Fruit fly (Drosophila melanogaster) whole organism, embryonic: Measurements from ENCODE around the gene sno.

Experiments
- CG13624 ChIP-seq: fragments of 200-800 bp; sonication (Bioruptor generic); optimal IDR thresholded peaks from 2 replicates; lab custom pipeline; 2016; ENCODE audit warnings: missing biosample characterization, missing genetic modification characterization
- CG30403 ChIP-seq: fragments of 200-800 bp; sonication (Bioruptor generic); optimal IDR thresholded peaks from 3 replicates; lab custom pipeline; 2016; ENCODE audit warnings: missing biosample characterization, missing genetic modification characterization
- CG9797 ChIP-seq: fragments of 200-800 bp; sonication (Bioruptor generic); optimal IDR thresholded peaks from 3 replicates; lab custom pipeline; 2018; ENCODE audit warnings: missing biosample characterization, mild to moderate bottlenecking, missing genetic modification characterization
- Fer2 ChIP-seq: fragments of 200-800 bp; sonication (Bioruptor generic); optimal IDR thresholded peaks from 2 replicates; lab custom pipeline; 2018; ENCODE audit warnings: missing biosample characterization, mild to moderate bottlenecking, missing genetic modification characterization, moderate library complexity
- amos ChIP-seq: fragments of 200-800 bp; sonication (Bioruptor generic); IDR thresholded peaks from 2 replicates; pipeline ENCODE4 v1.3.6; 2022; ENCODE audit warnings: missing biosample characterization, missing genetic modification characterization; ENCODE audit not compliant: partially characterized antibody
- cas ChIP-seq: fragments of 200-800 bp; sonication (Bioruptor generic); IDR thresholded peaks from 2 replicates; pipeline ENCODE4 v1.3.6; 2022; ENCODE audit warnings: missing biosample characterization, missing genetic modification characterization
- jing ChIP-seq: fragments of 200-800 bp; sonication (Bioruptor generic); optimal IDR thresholded peaks from 2 replicates; lab custom pipeline; 2018; ENCODE audit warnings: missing biosample characterization, mild to moderate bottlenecking, missing genetic modification characterization

dm6 chrX:13204718-13205117 is 6.8 kb downstream of the sno start:
- TF ChIP-seq jing (GFP tag; lab: Kevin White, UChicago) (no peak), CG13624 (GFP tag; lab: Kevin White, UChicago) (no peak), cas (GFP tag; lab: Robert Waterston, UW) (no peak), CG9797 (no peak), Fer2 (tag; lab: Kevin White, UChicago) (no peak), CG30403 (GFP tag; lab: Kevin White, UChicago) (no peak), amos (GFP tag; lab: Robert Waterston, UW) (no peak)
